Fruit fly (Drosophila melanogaster) whole organism, embryonic: ENCODE data around the gene CG1607.

Source experiments
- Atf6 ChIP-seq: fragments of 200-800 bp; sonication (Bioruptor generic); IDR thresholded peaks from 2 replicates; pipeline ENCODE4 v1.3.6; 2022; ENCODE audit warnings: missing biosample characterization, missing genetic modification characterization
- C15 ChIP-seq: fragments of 200-800 bp; sonication (Bioruptor generic); IDR thresholded peaks from 3 replicates; pipeline ENCODE4 v1.3.6; 2022; ENCODE audit warnings: missing biosample characterization, missing genetic modification characterization
- CG10274 ChIP-seq: fragments of 200-800 bp; sonication (Bioruptor generic); optimal IDR thresholded peaks from 3 replicates; lab custom pipeline; 2017; ENCODE audit warnings: missing biosample characterization, mild to moderate bottlenecking, missing genetic modification characterization
- CG10462 ChIP-seq: fragments of 200-800 bp; sonication (Bioruptor generic); optimal IDR thresholded peaks from 2 replicates; lab custom pipeline; 2016; ENCODE audit warnings: missing biosample characterization, missing genetic modification characterization
- CG11247 ChIP-seq: fragments of 200-800 bp; sonication (Bioruptor generic); IDR thresholded peaks from 2 replicates; pipeline ENCODE4 v1.3.6; 2022; ENCODE audit warnings: missing biosample characterization, missing genetic modification characterization
- CG12155 ChIP-seq: fragments of 200-800 bp; sonication (Bioruptor generic); optimal IDR thresholded peaks from 3 replicates; lab custom pipeline; 2016; ENCODE audit warnings: missing biosample characterization, missing genetic modification characterization
- CG12391 ChIP-seq: fragments of 200-800 bp; sonication (Bioruptor generic); optimal IDR thresholded peaks from 3 replicates; lab custom pipeline; 2018; ENCODE audit warnings: missing biosample characterization, mild to moderate bottlenecking, missing genetic modification characterization, moderate library complexity
- CG13287 ChIP-seq: fragments of 200-800 bp; sonication (Bioruptor generic); IDR thresholded peaks from 2 replicates; pipeline ENCODE4 v1.3.6; 2022; ENCODE audit warnings: missing biosample characterization, missing genetic modification characterization; ENCODE audit not compliant: partially characterized antibody
- CG13894 ChIP-seq: fragments of 200-800 bp; sonication (Bioruptor generic); optimal IDR thresholded peaks from 3 replicates; lab custom pipeline; 2018; ENCODE audit warnings: missing biosample characterization, mild to moderate bottlenecking, missing genetic modification characterization, moderate library complexity
- CG14710 ChIP-seq: fragments of 200-800 bp; sonication (Bioruptor generic); optimal IDR thresholded peaks from 3 replicates; lab custom pipeline; 2019; ENCODE audit warnings: missing biosample characterization, mild to moderate bottlenecking, missing genetic modification characterization, moderate library complexity
- CG14860 ChIP-seq: fragments of 200-800 bp; sonication (Bioruptor generic); IDR thresholded peaks from 3 replicates; pipeline ENCODE4 v1.3.6; 2022; ENCODE audit warnings: missing biosample characterization, missing genetic modification characterization; ENCODE audit not compliant: partially characterized antibody
- CG17568 ChIP-seq: fragments of 200-800 bp; sonication (Bioruptor generic); optimal IDR thresholded peaks from 2 replicates; lab custom pipeline; 2018; ENCODE audit warnings: missing biosample characterization, mild to moderate bottlenecking, missing genetic modification characterization, moderate library complexity
- CG2120 ChIP-seq: fragments of 200-800 bp; sonication (Bioruptor generic); optimal IDR thresholded peaks from 3 replicates; lab custom pipeline; 2016; ENCODE audit warnings: missing biosample characterization, missing genetic modification characterization
- CG31441 ChIP-seq: fragments of 200-800 bp; sonication (Bioruptor generic); IDR thresholded peaks from 2 replicates; pipeline ENCODE4 v1.3.6; 2022; ENCODE audit warnings: missing biosample characterization, missing genetic modification characterization
- CG33557 ChIP-seq: fragments of 200-800 bp; sonication (Bioruptor generic); optimal IDR thresholded peaks from 2 replicates; lab custom pipeline; 2019; ENCODE audit warnings: missing biosample characterization, mild to moderate bottlenecking, missing genetic modification characterization, moderate library complexity
- CG3995 ChIP-seq: fragments of 200-800 bp; sonication (Bioruptor generic); optimal IDR thresholded peaks from 3 replicates; lab custom pipeline; 2016; ENCODE audit warnings: missing biosample characterization, missing genetic modification characterization
- CG4360 ChIP-seq: fragments of 200-800 bp; sonication (Bioruptor generic); IDR thresholded peaks from 2 replicates; pipeline ENCODE4 v1.3.6; 2022; ENCODE audit warnings: missing biosample characterization, missing genetic modification characterization
- CG5953 ChIP-seq: fragments of 200-800 bp; sonication (Bioruptor generic); IDR thresholded peaks from 2 replicates; pipeline ENCODE4 v1.3.6; 2022; ENCODE audit warnings: missing biosample characterization, missing genetic modification characterization
- CG7357 ChIP-seq: fragments of 200-800 bp; sonication (Bioruptor generic); IDR thresholded peaks from 3 replicates; pipeline ENCODE4 v1.3.6; 2022; ENCODE audit warnings: missing biosample characterization, missing genetic modification characterization
- CG9609 ChIP-seq: fragments of 200-800 bp; sonication (Bioruptor generic); optimal IDR thresholded peaks from 3 replicates; lab custom pipeline; 2016; ENCODE audit warnings: missing biosample characterization, missing genetic modification characterization
- CG9876 ChIP-seq: fragments of 200-800 bp; sonication (Bioruptor generic); optimal IDR thresholded peaks from 2 replicates; lab custom pipeline; 2016; ENCODE audit warnings: missing biosample characterization, missing genetic modification characterization
- CG9932 ChIP-seq: fragments of 200-800 bp; sonication (Bioruptor generic); IDR thresholded peaks from 2 replicates; pipeline ENCODE4 v1.3.6; 2022; ENCODE audit warnings: missing biosample characterization, missing genetic modification characterization
- CHES-1-like ChIP-seq: fragments of 200-800 bp; sonication (Bioruptor generic); optimal IDR thresholded peaks from 2 replicates; lab custom pipeline; 2016; ENCODE audit warnings: missing biosample characterization, missing genetic modification characterization
- Dref ChIP-seq: fragments of 200-800 bp; sonication (Bioruptor generic); IDR thresholded peaks from 2 replicates; pipeline ENCODE4 v1.3.6; 2022; ENCODE audit warnings: missing biosample characterization, missing genetic modification characterization
- Fer1 ChIP-seq: fragments of 200-800 bp; sonication (Bioruptor generic); optimal IDR thresholded peaks from 2 replicates; lab custom pipeline; 2017; ENCODE audit warnings: missing biosample characterization, mild to moderate bottlenecking, missing genetic modification characterization
- H15 ChIP-seq: fragments of 200-800 bp; sonication (Bioruptor generic); IDR thresholded peaks from 3 replicates; pipeline ENCODE4 v1.3.6; 2022; ENCODE audit warnings: missing biosample characterization, missing genetic modification characterization
- Hr78 ChIP-seq, 2 experiments: fragments of 200-800 bp in 1 of 2; fragments of >200 bp in 1 of 2; sonication (Bioruptor generic) in 1 of 2; optimal IDR thresholded peaks; 2 replicates each; lab custom pipeline; 2017 to 2019; ENCODE audit warnings: missing biosample characterization in 2 of 2, missing genetic modification characterization in 2 of 2, mild to moderate bottlenecking in 1 of 2, moderate library complexity in 1 of 2
- Jarid2 ChIP-seq: fragments of 200-800 bp; sonication (Bioruptor generic); optimal IDR thresholded peaks from 3 replicates; lab custom pipeline; 2017; ENCODE audit warnings: mild to moderate bottlenecking, missing biosample characterization, missing genetic modification reagents, missing genetic modification characterization
- Kr ChIP-seq: fragments of 200-800 bp; sonication (Bioruptor generic); optimal IDR thresholded peaks from 2 replicates; lab custom pipeline; 2017; ENCODE audit warnings: missing biosample characterization, mild to moderate bottlenecking, missing genetic modification characterization
- NC2β ChIP-seq: fragments of 200-800 bp; sonication (Bioruptor generic); optimal IDR thresholded peaks from 2 replicates; lab custom pipeline; 2016; ENCODE audit warnings: missing biosample characterization, missing genetic modification characterization
- Nf-YA ChIP-seq: fragments of 200-800 bp; sonication (Bioruptor generic); IDR thresholded peaks from 2 replicates; pipeline ENCODE4 v1.3.6; 2022; ENCODE audit warnings: missing biosample characterization, missing genetic modification characterization
- Sin3A ChIP-seq: fragments of >200 bp; optimal IDR thresholded peaks from 2 replicates; lab custom pipeline; 2018
- Stat92E ChIP-seq, 3 experiments: fragments of >200 bp in 2 of 3; fragments of 200-800 bp in 1 of 3; sonication (Bioruptor generic) in 1 of 3; optimal IDR thresholded peaks; 2 replicates each; lab custom pipeline; 2017 to 2019; ENCODE audit warnings: missing biosample characterization in 3 of 3, missing genetic modification characterization in 3 of 3, mild to moderate bottlenecking in 1 of 3, moderate library complexity in 1 of 3
- TFAM ChIP-seq: fragments of 200-800 bp; sonication (Bioruptor generic); optimal IDR thresholded peaks from 2 replicates; lab custom pipeline; 2017; ENCODE audit warnings: missing biosample characterization, missing genetic modification characterization, inconsistent platforms
- YL-1 ChIP-seq: fragments of 200-800 bp; sonication (Bioruptor generic); optimal IDR thresholded peaks from 3 replicates; lab custom pipeline; 2017; ENCODE audit warnings: missing biosample characterization, mild to moderate bottlenecking, missing genetic modification characterization
- bowl ChIP-seq: fragments of 200-800 bp; sonication (Bioruptor generic); IDR thresholded peaks from 2 replicates; pipeline ENCODE4 v1.3.6; 2022; ENCODE audit warnings: missing biosample characterization, missing genetic modification characterization
- chif ChIP-seq, 2 experiments: fragments of 200-800 bp; sonication (Bioruptor generic); optimal IDR thresholded peaks; 3 replicates each; lab custom pipeline; 2016; ENCODE audit warnings: missing biosample characterization in 2 of 2, missing genetic modification characterization in 2 of 2
- chm ChIP-seq: fragments of 200-800 bp; sonication (Bioruptor generic); IDR thresholded peaks from 2 replicates; pipeline ENCODE4 v1.3.6; 2022; ENCODE audit warnings: missing biosample characterization, missing genetic modification characterization
- chn ChIP-seq: fragments of 200-800 bp; sonication (Bioruptor generic); optimal IDR thresholded peaks from 2 replicates; lab custom pipeline; 2016; ENCODE audit warnings: missing biosample characterization, missing genetic modification characterization
- corto ChIP-seq: fragments of 200-800 bp; sonication (Bioruptor generic); optimal IDR thresholded peaks from 2 replicates; lab custom pipeline; 2016; ENCODE audit warnings: missing biosample characterization, mild to moderate bottlenecking, missing genetic modification characterization, moderate library complexity
- gsb ChIP-seq: fragments of 200-800 bp; sonication (Bioruptor generic); IDR thresholded peaks from 2 replicates; pipeline ENCODE4 v1.3.6; 2022; ENCODE audit warnings: missing biosample characterization, missing genetic modification characterization
- ham ChIP-seq: fragments of 200-800 bp; sonication (Bioruptor generic); IDR thresholded peaks from 2 replicates; pipeline ENCODE4 v1.3.6; 2022; ENCODE audit warnings: missing biosample characterization, missing genetic modification characterization
- hkb ChIP-seq, 2 experiments: fragments of 200-800 bp in 1 of 2; fragments of >200 bp in 1 of 2; sonication (Bioruptor generic) in 1 of 2; IDR thresholded peaks in 1 of 2; optimal IDR thresholded peaks in 1 of 2; 2 replicates each; pipeline versions ENCODE4 v1.3.6 to Lab custom; 2017 to 2022; ENCODE audit warnings: missing biosample characterization in 1 of 2, missing genetic modification characterization in 1 of 2
- jing ChIP-seq: fragments of 200-800 bp; sonication (Bioruptor generic); optimal IDR thresholded peaks from 2 replicates; lab custom pipeline; 2018; ENCODE audit warnings: missing biosample characterization, mild to moderate bottlenecking, missing genetic modification characterization
- luna ChIP-seq: fragments of 200-800 bp; sonication (Bioruptor generic); optimal IDR thresholded peaks from 2 replicates; lab custom pipeline; 2016; ENCODE audit warnings: missing biosample characterization, missing genetic modification characterization
- nmo ChIP-seq: fragments of 200-800 bp; sonication (Bioruptor generic); optimal IDR thresholded peaks from 2 replicates; lab custom pipeline; 2018; ENCODE audit warnings: missing biosample characterization, mild to moderate bottlenecking, missing genetic modification characterization, moderate library complexity
- org-1 ChIP-seq: fragments of 200-800 bp; sonication (Bioruptor generic); optimal IDR thresholded peaks from 2 replicates; lab custom pipeline; 2017; ENCODE audit warnings: missing biosample characterization, missing genetic modification characterization
- slou ChIP-seq: fragments of 200-800 bp; sonication (Bioruptor generic); optimal IDR thresholded peaks from 3 replicates; lab custom pipeline; 2016; ENCODE audit warnings: missing biosample characterization, missing genetic modification characterization
- trh ChIP-seq: fragments of 200-800 bp; sonication (Bioruptor generic); optimal IDR thresholded peaks from 2 replicates; lab custom pipeline; 2016; ENCODE audit warnings: missing biosample characterization, missing genetic modification characterization
- vvl ChIP-seq: fragments of 200-800 bp; sonication (Bioruptor generic); IDR thresholded peaks from 2 replicates; pipeline ENCODE4 v1.3.6; 2022; ENCODE audit warnings: missing biosample characterization, missing genetic modification characterization
- z ChIP-seq: fragments of 200-800 bp; sonication (Bioruptor generic); IDR thresholded peaks from 3 replicates; pipeline ENCODE4 v1.3.6; 2022; ENCODE audit warnings: missing biosample characterization, missing genetic modification characterization

CG1607 gene

dm6 chr3R:31437420-31438058 is 55.6 kb downstream of the CG1607 start:
- TF ChIP-seq chn (GFP tag; lab: Kevin White, UChicago) (no peak), TFAM (GFP tag; lab: Kevin White, UChicago) (no peak), hkb (optimal IDR thresholded peaks at IDR 0.05; lab: Kevin White, UChicago) (no peak), hkb (GFP tag; IDR thresholded peaks at IDR 0.05; lab: Robert Waterston, UW) (no peak), CG4360 (GFP tag; lab: Robert Waterston, UW) (no peak), CG14860 (GFP tag; lab: Robert Waterston, UW) (no peak), Nf-YA (GFP tag; lab: Robert Waterston, UW) (no peak), luna (no peak), chif (GFP tag; optimal IDR thresholded peaks at IDR 0.05; lab: Kevin White, UChicago) (no peak), jing (GFP tag; lab: Kevin White, UChicago) (no peak), CG3995 (GFP tag; lab: Kevin White, UChicago) (no peak), CG7357 (GFP tag; lab: Robert Waterston, UW) (no peak), CG10274 (no peak), CG9876 (GFP tag; lab: Kevin White, UChicago) (no peak), CG12391 (no peak), C15 (GFP tag; lab: Robert Waterston, UW) (no peak), CG9609 (GFP tag; lab: Kevin White, UChicago) (no peak), Sin3A (lab: Kevin White, UChicago) (no peak), CG12155 (GFP tag; lab: Kevin White, UChicago) (no peak), CG13894 (peak; percentile 11), Stat92E (GFP tag; optimal IDR thresholded peaks at IDR 0.05; lab: Kevin White, UChicago) (no peak), corto (GFP tag; lab: Kevin White, UChicago) (no peak), CG13287 (GFP tag; lab: Robert Waterston, UW) (no peak), CG10462 (no peak), YL-1 (no peak), Dref (GFP tag; lab: Robert Waterston, UW) (no peak), vvl (GFP tag; lab: Robert Waterston, UW) (0 out of 2 replicates have a peak, but pooled peaks have one; percentile 7), Atf6 (0 out of 2 replicates have a peak, but pooled peaks have one; percentile 34), Jarid2 (no peak), CG11247 (GFP tag; lab: Robert Waterston, UW) (no peak), Hr78 (GFP tag; optimal IDR thresholded peaks at IDR 0.05; lab: Kevin White, UChicago) (no peak), ham (GFP tag; lab: Robert Waterston, UW) (no peak), CG5953 (GFP tag; lab: Robert Waterston, UW) (no peak), gsb (GFP tag; lab: Robert Waterston, UW) (no peak), bowl (GFP tag; lab: Robert Waterston, UW) (no peak), z (no peak), trh (GFP tag; lab: Kevin White, UChicago) (no peak), H15 (GFP tag; lab: Robert Waterston, UW) (no peak), CG33557 (GFP tag; lab: Kevin White, UChicago) (no peak), org-1 (GFP tag; lab: Kevin White, UChicago) (no peak), slou (no peak), Kr (GFP tag; lab: Kevin White, UChicago) (no peak), NC2β (GFP tag; lab: Kevin White, UChicago) (no peak), Fer1 (GFP tag; lab: Kevin White, UChicago) (no peak), CG31441 (GFP tag; lab: Robert Waterston, UW) (no peak), CG14710 (tag; lab: Kevin White, UChicago) (no peak), CG17568 (GFP tag; lab: Kevin White, UChicago) (no peak), CHES-1-like (GFP tag; lab: Kevin White, UChicago) (no peak), chm (GFP tag; lab: Robert Waterston, UW) (0 out of 2 replicates have a peak, but pooled peaks have one; percentile 15), CG2120 (GFP tag; lab: Kevin White, UChicago) (peak; percentile 18), nmo (no peak), CG9932 (GFP tag; lab: Robert Waterston, UW) (peak; percentile 49)
